Worm (Caenorhabditis elegans) whole organism, L2 larva: Measurements from ENCODE around the gene dhs-22.

Experiments
- ama-1 ChIP-seq: fragments of 150-350 bp; optimal IDR thresholded peaks from 2 replicates; lab custom pipeline; 2018; ENCODE audit warnings: inconsistent platforms
- blmp-1 ChIP-seq: sonication (generic microtip); optimal IDR thresholded peaks from 2 replicates; lab custom pipeline; 2017; ENCODE audit warnings: missing genetic modification characterization, mild to moderate bottlenecking, missing compliant biosample characterization, antibody characterized with exemption, moderate library complexity; ENCODE audit not compliant: insufficient read depth
- ceh-82 ChIP-seq: fragments of 150-350 bp; optimal IDR thresholded peaks from 2 replicates; lab custom pipeline; 2014; ENCODE audit warnings: missing biosample characterization, missing genetic modification characterization
- fos-1 ChIP-seq: fragments of 150-350 bp; optimal IDR thresholded peaks from 2 replicates; lab custom pipeline; 2014; ENCODE audit warnings: missing biosample characterization, missing genetic modification characterization
- nhr-12 ChIP-seq: fragments of 150-350 bp; optimal IDR thresholded peaks from 2 replicates; lab custom pipeline; 2014; ENCODE audit warnings: missing biosample characterization, missing genetic modification characterization
- sma-3 ChIP-seq: sonication (generic microtip); optimal IDR thresholded peaks from 2 replicates; lab custom pipeline; 2016; ENCODE audit warnings: missing genetic modification reagents, missing genetic modification characterization, missing compliant biosample characterization

- TF ChIP-seq nhr-12, result no peak
- TF ChIP-seq fos-1, result no peak
- no peak for TF ChIP-seq ama-1 (lab: Kevin White, UChicago)
- no peak for TF ChIP-seq blmp-1 (tag; lab: Kevin White, UChicago)
- no peak for TF ChIP-seq ceh-82 (tag; lab: Kevin White, UChicago)
- no peak for TF ChIP-seq sma-3 (GFP tag; lab: Kevin White, UChicago)
These were observed 15.0 kb upstream of the dhs-22 start for ce11 chrV:14436195-14436594.
